Worm (Caenorhabditis elegans) whole organism, early embryonic: ENCODE results near the gene K01D12.9.

Source experiments
- F13C5.2 ChIP-seq: sonication (generic microtip); optimal IDR thresholded peaks from 2 replicates; lab custom pipeline; 2017; ENCODE audit warnings: mild to moderate bottlenecking, missing genetic modification characterization, inconsistent platforms, missing compliant biosample characterization
- aly-1 ChIP-seq: sonication (generic microtip); optimal IDR thresholded peaks from 2 replicates; lab custom pipeline; 2016; ENCODE audit warnings: missing genetic modification characterization, missing compliant biosample characterization
- ama-1 ChIP-seq: fragments of 150-350 bp; optimal IDR thresholded peaks from 2 replicates; lab custom pipeline; 2014
- hnd-1 ChIP-seq: sonication (generic microtip); optimal IDR thresholded peaks from 2 replicates; lab custom pipeline; 2016; ENCODE audit warnings: missing genetic modification characterization, missing compliant biosample characterization
- tra-4 ChIP-seq: sonication (generic microtip); optimal IDR thresholded peaks from 2 replicates; lab custom pipeline; 2017; ENCODE audit warnings: missing genetic modification characterization, missing compliant biosample characterization

DNA sequence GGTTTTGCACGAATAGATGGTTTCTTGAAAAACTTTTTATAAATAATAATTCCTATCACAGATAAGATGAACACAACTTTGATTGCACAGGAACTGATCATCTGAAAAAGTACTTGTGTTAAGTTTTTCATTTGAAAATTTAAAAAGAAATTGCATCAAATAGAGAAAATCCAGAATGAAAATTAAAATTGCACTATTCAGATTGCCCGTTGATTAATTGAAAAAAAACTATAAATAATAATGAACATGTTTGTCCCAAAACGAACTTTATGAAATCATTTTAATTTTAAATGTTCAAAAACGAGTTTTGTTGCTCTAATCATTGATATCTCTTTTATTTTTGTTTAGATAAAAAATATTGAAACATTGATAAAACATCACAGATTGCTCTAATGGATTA, 12.8 kb upstream of the K01D12.9 start, which contains the start of gene cdr-3:
- TF ChIP-seq F13C5.2: no peak
- TF ChIP-seq ama-1 (lab: Kevin White, UChicago): no peak
- TF ChIP-seq tra-4 (tag; lab: Kevin White, UChicago): no peak
- no peak for TF ChIP-seq hnd-1 (tag; lab: Kevin White, UChicago)
- no peak for TF ChIP-seq aly-1 (tag; lab: Kevin White, UChicago)
